Worm (Caenorhabditis elegans): ENCODE results near the gene gly-14.

gly-14 gene

ce11 chrIII:3476245-3476644 is 16.8 kb downstream of the gly-14 start:
- TF ChIP-seq nhr-43 (tag; optimal IDR thresholded peaks at IDR 0.05; ENCODE audit: poor library complexity, severe bottlenecking) = no peak
- TF ChIP-seq nfya-1 (tag; optimal IDR thresholded peaks at IDR 0.05; ENCODE audit: insufficient read depth) = peak; percentile 44

- TF ChIP-seq elt-1 (tag; optimal IDR thresholded peaks at IDR 0.05) (no peak), elt-2 (tag; optimal IDR thresholded peaks at IDR 0.05) (peak; percentile 48)
These were observed 17.5 kb downstream of the gly-14 start, which contains the start of gene C34C12.9 for ce11 chrIII:3475497-3475896. TSS of gene C34C12.9 (minus strand) at chrIII:3475512.

DNA sequence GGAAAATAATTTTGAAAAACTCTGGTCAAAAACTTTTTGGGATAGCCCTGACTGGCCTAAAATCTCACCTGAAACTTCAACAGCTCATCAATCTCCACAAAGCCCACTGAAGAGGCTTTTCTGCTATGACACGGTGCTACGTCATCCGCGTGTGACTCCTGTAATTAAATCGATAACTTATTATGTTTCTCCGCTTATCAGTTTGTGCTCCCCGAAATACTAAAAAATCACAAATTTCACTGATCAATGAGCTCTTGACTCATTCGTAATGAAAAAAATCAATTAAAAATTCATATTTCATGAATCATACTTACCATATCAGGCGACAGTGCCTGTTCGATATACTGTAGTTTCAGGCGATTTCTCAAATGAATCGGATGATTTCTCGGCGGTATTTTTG is 18.0 kb downstream of the gly-14 start:
- TF ChIP-seq daf-12 (tag; optimal IDR thresholded peaks at IDR 0.05) (no peak), lin-39 (tag; optimal IDR thresholded peaks at IDR 0.05) (no peak), mdl-1 (tag; optimal IDR thresholded peaks at IDR 0.05) (no peak), pqm-1 (tag; optimal IDR thresholded peaks at IDR 0.05) (peak; percentile 68), nhr-77 (tag; optimal IDR thresholded peaks at IDR 0.05) (no peak), unc-62 (GFP tag; optimal IDR thresholded peaks at IDR 0.05) (no peak), lsy-12 (tag; optimal IDR thresholded peaks at IDR 0.05) (no peak), fkh-10 (GFP tag; optimal IDR thresholded peaks at IDR 0.05) (no peak), ama-1 (optimal IDR thresholded peaks at IDR 0.05) (no peak), ceh-9 (tag; optimal IDR thresholded peaks at IDR 0.05) (no peak), aly-2 (tag; optimal IDR thresholded peaks at IDR 0.05) (no peak), nhr-67 (tag; optimal IDR thresholded peaks at IDR 0.05) (no peak), pha-4 (tag; optimal IDR thresholded peaks at IDR 0.05) (no peak), mml-1 (tag; optimal IDR thresholded peaks at IDR 0.05) (no peak), elt-2 (tag; optimal IDR thresholded peaks at IDR 0.05) (peak; percentile 38), sea-2 (GFP tag; optimal IDR thresholded peaks at IDR 0.05) (no peak), ztf-11 (tag; optimal IDR thresholded peaks at IDR 0.05) (no peak)

DNA sequence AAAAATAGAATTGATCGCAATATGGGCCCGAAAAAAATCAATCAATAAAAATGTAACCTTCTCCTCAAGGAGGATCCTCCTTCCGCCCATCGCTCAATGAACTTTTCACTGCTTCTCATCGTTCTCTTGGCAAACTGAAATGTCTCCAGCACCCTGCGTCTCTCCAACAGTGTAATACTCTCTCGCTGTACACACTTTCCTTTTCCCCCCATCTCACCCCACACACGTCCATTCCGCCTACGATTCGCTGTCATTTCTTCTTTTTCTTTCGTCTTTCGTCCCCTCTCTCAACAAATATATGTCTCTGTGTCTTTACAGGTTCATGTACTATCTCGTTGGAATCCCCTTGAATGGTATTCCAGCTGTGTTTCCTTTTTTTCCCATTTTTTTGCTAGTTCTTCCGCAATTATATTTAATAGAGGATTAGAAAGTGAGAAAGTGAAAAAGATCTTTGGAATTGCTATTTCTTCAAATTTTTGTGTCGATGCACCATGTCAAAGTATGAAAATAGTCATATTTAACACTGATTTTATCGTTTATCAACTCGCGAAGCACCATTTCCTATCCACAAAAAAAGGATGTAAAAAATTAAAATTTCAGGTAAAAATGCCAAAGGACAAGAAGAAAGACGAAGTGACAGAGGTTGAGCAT is 21.5 kb downstream of the gly-14 start, which contains the start of gene rsu-1:
TSS of gene rsu-1 (plus strand) at position 601 of the 651 bp plus-strand sequence.
- TF ChIP-seq nfya-1 (tag; optimal IDR thresholded peaks at IDR 0.05; ENCODE audit: insufficient read depth) = peak; percentile 68
- no peak for TF ChIP-seq unc-39 (tag; optimal IDR thresholded peaks at IDR 0.05)
- TF ChIP-seq lin-15B (tag; optimal IDR thresholded peaks at IDR 0.05) = peak; percentile 48
- TF ChIP-seq hmg-11 (tag; optimal IDR thresholded peaks at IDR 0.05) = peak; percentile 81
- TF ChIP-seq nhr-28 (tag; optimal IDR thresholded peaks at IDR 0.05) = no peak
- peak; percentile 48 for TF ChIP-seq pqm-1 (tag; optimal IDR thresholded peaks at IDR 0.05)
- TF ChIP-seq elt-2 (tag; optimal IDR thresholded peaks at IDR 0.05) = peak; percentile 31
- peak; percentile 83 for TF ChIP-seq nhr-25 (tag; optimal IDR thresholded peaks at IDR 0.05)
- TF ChIP-seq ceh-28 (tag; optimal IDR thresholded peaks at IDR 0.05) = peak; percentile 50
- TF ChIP-seq nhr-23 (tag; optimal IDR thresholded peaks at IDR 0.05) = peak; percentile 44
- no peak for TF ChIP-seq zag-1 (tag; optimal IDR thresholded peaks at IDR 0.05)
- peak; percentile 45 for TF ChIP-seq pha-4 (tag; optimal IDR thresholded peaks at IDR 0.05)
- peak; percentile 50 for TF ChIP-seq lin-39 (tag; optimal IDR thresholded peaks at IDR 0.05)

DNA sequence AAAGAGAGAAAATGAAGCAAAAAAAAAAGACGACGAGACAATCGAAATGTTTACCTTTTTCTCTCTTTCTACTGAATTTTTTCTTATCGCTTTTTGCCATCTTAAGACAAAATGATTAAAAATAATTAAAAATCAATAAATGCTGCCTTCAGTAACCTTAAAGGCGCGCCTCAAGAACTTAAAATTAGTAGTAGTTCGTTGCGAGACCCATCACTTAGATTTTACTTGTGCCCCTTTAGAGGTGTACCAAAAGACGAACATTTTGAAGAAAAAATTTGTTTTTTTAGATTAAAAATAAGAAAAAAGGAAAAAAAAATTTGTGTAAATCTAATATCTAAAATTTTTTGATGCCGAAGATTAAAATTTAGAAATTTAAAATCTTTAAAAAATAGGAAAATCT is 22.1 kb downstream of the gly-14 start:
- TF ChIP-seq nhr-11 (tag; optimal IDR thresholded peaks at IDR 0.05) (no peak), elt-2 (tag; optimal IDR thresholded peaks at IDR 0.05) (peak; percentile 5)

DNA sequence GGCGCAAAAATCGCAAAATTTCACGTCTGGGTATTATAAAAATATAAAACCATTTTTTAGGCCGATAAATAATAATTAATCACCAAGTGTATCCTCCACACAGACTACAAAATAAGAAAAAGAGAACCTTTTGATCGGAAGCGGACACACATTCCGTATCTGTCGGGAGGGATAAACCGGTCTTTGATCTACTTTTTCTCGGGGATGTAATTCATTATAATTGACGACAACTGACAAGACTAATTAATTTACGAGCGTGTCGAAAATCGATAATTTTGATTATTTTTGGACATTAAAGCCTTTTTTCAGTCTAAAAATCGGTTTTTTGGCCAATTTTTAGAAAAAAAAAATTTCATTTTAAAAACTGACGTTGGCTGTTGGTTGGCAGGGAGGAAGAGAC is 22.6 kb downstream of the gly-14 start:
- TF ChIP-seq nhr-23 (tag; optimal IDR thresholded peaks at IDR 0.05) (peak; percentile 58), ceh-28 (tag; optimal IDR thresholded peaks at IDR 0.05) (peak; percentile 14), nfya-1 (tag; optimal IDR thresholded peaks at IDR 0.05; ENCODE audit: insufficient read depth) (no peak)

- TF ChIP-seq ZK546.5 (tag; optimal IDR thresholded peaks at IDR 0.05) (no peak), ama-1 (optimal IDR thresholded peaks at IDR 0.05) (peak; percentile 2), R02D3.7 (tag; optimal IDR thresholded peaks at IDR 0.05) (no peak), hmg-11 (tag; optimal IDR thresholded peaks at IDR 0.05) (peak; percentile 9)
These were observed 23.4 kb downstream of the gly-14 start, which contains the start of gene smim-14 for ce11 chrIII:3469646-3470045. TSS of gene smim-14 (minus strand) at chrIII:3469746.
